Worm (Caenorhabditis elegans) whole organism, young adult: ENCODE measurements around the gene C38H2.2.
A peak's percentile ranks its signal among the peaks of the same experiment; 100 is the strongest.

Source experiments
- B0019.2 ChIP-seq: fragments of 200-800 bp; sonication (Bioruptor generic); conservative IDR thresholded peaks from 2 replicates; pipeline ENCODE4 v1.3.6; 2022; ENCODE audit warnings: missing genetic modification reagents, missing genetic modification characterization, missing compliant biosample characterization
- B0261.1 ChIP-seq: sonication (generic microtip); optimal IDR thresholded peaks from 2 replicates; lab custom pipeline; 2016; ENCODE audit warnings: mild to moderate bottlenecking, missing genetic modification characterization, moderate library complexity, missing compliant biosample characterization
- F10E7.11 ChIP-seq: sonication (generic microtip); optimal IDR thresholded peaks from 2 replicates; lab custom pipeline; 2017; ENCODE audit warnings: mild to moderate bottlenecking, missing genetic modification characterization, moderate library complexity, missing compliant biosample characterization
- F33H1.4 ChIP-seq: fragments of 200-800 bp; sonication (Bioruptor generic); IDR thresholded peaks from 2 replicates; pipeline ENCODE4 v1.3.6; 2022; ENCODE audit warnings: missing genetic modification reagents, missing genetic modification characterization, missing compliant biosample characterization
- F49E8.2 ChIP-seq: sonication (generic microtip); optimal IDR thresholded peaks from 3 replicates; lab custom pipeline; 2017; ENCODE audit warnings: missing genetic modification characterization, mild to moderate bottlenecking, missing compliant biosample characterization, antibody characterized with exemption, moderate library complexity; ENCODE audit not compliant: insufficient read depth
- Y95B8A.8 ChIP-seq: fragments of 200-800 bp; sonication (Bioruptor generic); IDR thresholded peaks from 2 replicates; pipeline ENCODE4 v1.3.6; 2022; ENCODE audit warnings: missing genetic modification reagents, missing genetic modification characterization, missing compliant biosample characterization
- athp-1 ChIP-seq: sonication (generic microtip); optimal IDR thresholded peaks from 2 replicates; lab custom pipeline; 2017; ENCODE audit warnings: mild to moderate bottlenecking, missing genetic modification characterization, missing compliant biosample characterization
- bed-1 ChIP-seq: fragments of 200-800 bp; sonication (Bioruptor generic); IDR thresholded peaks from 2 replicates; pipeline ENCODE4 v1.3.6; 2022; ENCODE audit warnings: missing genetic modification reagents, missing genetic modification characterization, missing compliant biosample characterization
- ccch-3 ChIP-seq: fragments of 200-800 bp; sonication (Bioruptor generic); optimal IDR thresholded peaks from 2 replicates; lab custom pipeline; 2018; ENCODE audit warnings: mild to moderate bottlenecking, missing genetic modification characterization, missing compliant biosample characterization
- cebp-2 ChIP-seq: fragments of 200-800 bp; sonication (Bioruptor generic); IDR thresholded peaks from 2 replicates; pipeline ENCODE4 v1.3.6; 2022; ENCODE audit warnings: missing genetic modification characterization, missing compliant biosample characterization
- ceh-100 ChIP-seq: fragments of 200-800 bp; sonication (Bioruptor generic); IDR thresholded peaks from 2 replicates; pipeline ENCODE4 v1.3.6; 2022; ENCODE audit warnings: missing genetic modification reagents, missing genetic modification characterization, missing compliant biosample characterization
- die-1 ChIP-seq: sonication (generic microtip); optimal IDR thresholded peaks from 2 replicates; lab custom pipeline; 2016; ENCODE audit warnings: missing genotype, mild to moderate bottlenecking, missing genetic modification characterization, missing compliant biosample characterization
- hlh-12 ChIP-seq: sonication (generic microtip); optimal IDR thresholded peaks from 2 replicates; lab custom pipeline; 2016; ENCODE audit warnings: missing genetic modification characterization, missing compliant biosample characterization
- hmg-20 ChIP-seq: fragments of 200-800 bp; sonication (Bioruptor generic); IDR thresholded peaks from 2 replicates; pipeline ENCODE4 v1.3.6; 2022; ENCODE audit warnings: missing genetic modification reagents, missing genetic modification characterization, missing compliant biosample characterization
- hrde-1 ChIP-seq: sonication (generic microtip); optimal IDR thresholded peaks from 2 replicates; lab custom pipeline; 2016; ENCODE audit warnings: missing genetic modification characterization, mild to moderate bottlenecking, missing compliant biosample characterization, moderate library complexity, missing genotype, missing genetic modification reagents, borderline replicate concordance
- lin-26 ChIP-seq: fragments of 200-800 bp; sonication (Bioruptor generic); IDR thresholded peaks from 2 replicates; pipeline ENCODE4 v1.3.6; 2022; ENCODE audit warnings: missing genetic modification reagents, missing genetic modification characterization, missing compliant biosample characterization
- lin-35 ChIP-seq, 3 experiments: fragments of 150-350 bp in 2 of 3; sonication (generic microtip) in 1 of 3; optimal IDR thresholded peaks; 2 replicates each; lab custom pipeline; 2014 to 2018; ENCODE audit warnings: missing biosample characterization in 3 of 3, missing genetic modification characterization in 3 of 3, missing genetic modification reagents in 3 of 3
- lsl-1 ChIP-seq: fragments of 200-800 bp; sonication (Bioruptor generic); optimal IDR thresholded peaks from 2 replicates; lab custom pipeline; 2018; ENCODE audit warnings: mild to moderate bottlenecking, missing genetic modification characterization, moderate library complexity, missing compliant biosample characterization
- madf-3 ChIP-seq: fragments of 200-800 bp; sonication (Bioruptor generic); IDR thresholded peaks from 2 replicates; pipeline ENCODE4 v1.3.6; 2022; ENCODE audit warnings: missing genetic modification reagents, missing genetic modification characterization, missing compliant biosample characterization
- madf-6 ChIP-seq: fragments of 200-800 bp; sonication (Bioruptor generic); IDR thresholded peaks from 2 replicates; pipeline ENCODE4 v1.3.6; 2022; ENCODE audit warnings: missing genetic modification reagents, missing genetic modification characterization, missing compliant biosample characterization
- nhr-27 ChIP-seq: fragments of 200-800 bp; sonication (Bioruptor generic); optimal IDR thresholded peaks from 2 replicates; lab custom pipeline; 2018; ENCODE audit warnings: mild to moderate bottlenecking, missing genetic modification characterization, moderate library complexity, missing compliant biosample characterization
- rpc-1 ChIP-seq, 2 experiments: fragments of 150-350 bp in 1 of 2; sonication (generic microtip) in 1 of 2; optimal IDR thresholded peaks; 2 replicates each; lab custom pipeline; 2014 to 2018; ENCODE audit warnings: missing biosample characterization in 1 of 2, missing genetic modification characterization in 1 of 2, missing genetic modification reagents in 1 of 2, missing genotype in 1 of 2
- tbp1 ChIP-seq: fragments of 200-800 bp; sonication (Bioruptor generic); optimal IDR thresholded peaks from 2 replicates; lab custom pipeline; 2018; ENCODE audit warnings: mild to moderate bottlenecking, missing genetic modification characterization, missing compliant biosample characterization
- tlf-1 ChIP-seq: fragments of 200-800 bp; sonication (Bioruptor generic); optimal IDR thresholded peaks from 2 replicates; lab custom pipeline; 2018; ENCODE audit warnings: mild to moderate bottlenecking, missing genetic modification characterization, missing compliant biosample characterization
- ztf-25 ChIP-seq: fragments of 200-800 bp; sonication (Bioruptor generic); IDR thresholded peaks from 2 replicates; pipeline ENCODE4 v1.3.6; 2022; ENCODE audit warnings: missing genetic modification reagents, missing genetic modification characterization, missing compliant biosample characterization

The C38H2.2 gene

DNA sequence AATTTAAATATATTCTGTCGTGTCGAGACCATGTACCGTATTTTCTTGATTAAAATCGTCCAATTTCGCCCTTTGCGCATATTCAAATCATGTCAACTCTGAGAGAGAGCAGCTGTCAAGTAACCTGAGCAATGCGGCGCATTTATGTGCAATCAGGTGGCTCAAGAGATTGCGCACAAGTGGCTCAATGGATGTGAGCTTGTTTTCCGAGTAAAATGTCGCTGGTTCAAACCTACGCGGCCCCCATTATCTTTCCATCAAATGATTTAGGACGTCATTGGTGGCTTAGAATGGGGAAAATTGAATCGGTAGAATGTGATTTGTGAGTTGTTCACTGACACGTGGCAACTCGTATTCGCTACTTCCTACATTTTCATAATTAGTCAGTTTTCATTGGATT, 50.5 kb downstream of the C38H2.2 start:
- no peak for TF ChIP-seq Y95B8A.8 (GFP tag; lab: Robert Waterston, UW)
- TF ChIP-seq bed-1 (GFP tag; lab: Robert Waterston, UW) = no peak
- no peak for TF ChIP-seq hlh-12
- no peak for TF ChIP-seq ztf-25
- no peak for TF ChIP-seq F10E7.11 (tag; lab: Kevin White, UChicago)
- TF ChIP-seq hrde-1 (tag; lab: Kevin White, UChicago) = no peak
- 0 out of 2 replicates have a peak, but pooled peaks have one; percentile 24 for TF ChIP-seq madf-3 (GFP tag; lab: Robert Waterston, UW)
- no peak for TF ChIP-seq lin-35 (GFP tag; optimal IDR thresholded peaks at IDR 0.05; lab: Kevin White, UChicago)
- TF ChIP-seq tbp1 (GFP tag; lab: Kevin White, UChicago) = peak; percentile 82
- 0 out of 2 replicates have a peak, but pooled peaks have one; percentile 49 for TF ChIP-seq lin-26 (GFP tag; lab: Robert Waterston, UW)
- TF ChIP-seq B0261.1 (tag; lab: Kevin White, UChicago) = peak; percentile 57
- TF ChIP-seq nhr-27 (tag; lab: Kevin White, UChicago) = no peak
- TF ChIP-seq ccch-3 = no peak
- TF ChIP-seq madf-6 = 0 out of 2 replicates have a peak, but pooled peaks have one; percentile 29
- TF ChIP-seq B0019.2 (GFP tag; lab: Robert Waterston, UW) = no peak
- peak; percentile 27 for TF ChIP-seq die-1 (tag; lab: Kevin White, UChicago)
- TF ChIP-seq athp-1 = no peak
- no peak for TF ChIP-seq cebp-2 (GFP tag; lab: Robert Waterston, UW)
- peak; percentile 17 for TF ChIP-seq F49E8.2 (tag; lab: Kevin White, UChicago)
- peak; percentile 48 for TF ChIP-seq rpc-1 (optimal IDR thresholded peaks at IDR 0.05; lab: Kevin White, UChicago)
- peak; percentile 68 for TF ChIP-seq rpc-1 (tag; optimal IDR thresholded peaks at IDR 0.05; lab: Kevin White, UChicago)
- no peak for TF ChIP-seq hmg-20 (GFP tag; lab: Robert Waterston, UW)
- no peak for TF ChIP-seq tlf-1 (GFP tag; lab: Kevin White, UChicago)
- TF ChIP-seq ceh-100 (GFP tag; lab: Robert Waterston, UW) = peak; percentile 28; the same call in 1 of the 2 replicates
- no peak for TF ChIP-seq F33H1.4 (GFP tag; lab: Robert Waterston, UW)
- TF ChIP-seq lsl-1 (GFP tag; lab: Kevin White, UChicago) = peak; percentile 25
